Worm (Caenorhabditis elegans): ENCODE data around the gene ZC513.14.

Gene ZC513.14

DNA sequence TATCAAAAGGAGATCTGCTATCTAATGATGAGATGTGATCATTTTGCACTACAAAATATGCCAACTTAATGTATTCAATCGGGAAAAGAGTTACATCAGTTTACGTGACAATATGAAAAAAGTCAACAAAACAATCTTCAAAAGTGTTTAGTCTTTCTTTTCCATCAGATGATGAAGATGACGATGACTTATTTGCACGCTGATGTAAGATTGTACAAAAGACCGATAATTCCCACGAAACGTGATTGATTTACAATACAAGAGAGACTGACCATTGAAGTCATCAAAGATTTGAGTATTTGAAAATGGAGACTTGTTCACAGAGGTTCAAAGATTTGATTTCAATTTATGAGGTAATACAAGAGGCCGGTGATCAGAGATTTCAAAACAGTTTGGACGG, 10.6 kb downstream of the ZC513.14 start:
- TF ChIP-seq him-1 (tag; optimal IDR thresholded peaks at IDR 0.05) (no peak), W03F9.2 (tag; optimal IDR thresholded peaks at IDR 0.05) (no peak), dao-5 (tag; optimal IDR thresholded peaks at IDR 0.05) (no peak)

DNA sequence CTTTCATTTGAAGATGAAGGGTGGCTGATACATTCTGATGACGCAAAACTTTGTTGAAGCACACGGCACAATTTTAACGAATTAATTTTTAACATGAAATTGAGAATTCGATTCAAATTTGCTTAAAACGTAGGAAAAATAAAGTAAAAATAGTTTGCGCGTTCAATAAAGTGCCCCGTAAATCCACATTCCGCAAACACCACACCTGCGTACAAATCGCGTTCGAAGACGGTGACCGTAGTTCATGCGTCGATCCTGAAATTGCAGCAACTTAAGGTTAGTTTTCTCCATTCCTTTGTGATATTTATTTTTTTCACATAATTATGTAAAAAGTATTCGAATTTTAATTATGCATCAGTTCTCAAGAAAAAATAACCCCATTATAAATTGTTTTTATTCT, 11.1 kb downstream of the ZC513.14 start, which contains the start of gene F43H9.3:
TSS of gene F43H9.3 (minus strand) at position 189 of the 400 bp plus-strand sequence.
- TF ChIP-seq W03F9.2 (tag; optimal IDR thresholded peaks at IDR 0.05) (no peak), dao-5 (tag; optimal IDR thresholded peaks at IDR 0.05) (no peak), him-1 (tag; optimal IDR thresholded peaks at IDR 0.05) (no peak)

DNA sequence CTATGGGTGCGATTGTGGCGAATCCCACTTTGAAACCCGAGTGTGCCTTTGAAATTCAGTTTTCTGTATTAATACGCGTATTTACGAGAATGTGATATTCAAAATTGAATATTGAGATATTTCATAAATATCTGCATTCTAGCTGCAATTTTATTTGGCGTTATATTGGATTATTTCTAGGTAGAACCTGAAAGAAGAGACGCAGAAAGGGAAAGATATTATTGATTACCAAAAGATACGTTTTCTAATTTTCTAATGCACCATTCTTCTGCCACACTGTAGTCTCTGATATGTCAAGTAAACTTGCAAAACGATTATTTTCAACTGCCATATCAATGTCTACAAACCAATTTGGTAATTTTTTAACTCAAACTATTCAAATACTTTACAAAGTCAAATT, 13.8 kb downstream of the ZC513.14 start, which contains the start of gene ech-3:
TSS of gene ech-3 (plus strand) at position 178 of the 400 bp plus-strand sequence.
- TF ChIP-seq W03F9.2 (tag; optimal IDR thresholded peaks at IDR 0.05) = no peak
- TF ChIP-seq him-1 (tag; optimal IDR thresholded peaks at IDR 0.05) = no peak
- no peak for TF ChIP-seq dao-5 (tag; optimal IDR thresholded peaks at IDR 0.05)

DNA sequence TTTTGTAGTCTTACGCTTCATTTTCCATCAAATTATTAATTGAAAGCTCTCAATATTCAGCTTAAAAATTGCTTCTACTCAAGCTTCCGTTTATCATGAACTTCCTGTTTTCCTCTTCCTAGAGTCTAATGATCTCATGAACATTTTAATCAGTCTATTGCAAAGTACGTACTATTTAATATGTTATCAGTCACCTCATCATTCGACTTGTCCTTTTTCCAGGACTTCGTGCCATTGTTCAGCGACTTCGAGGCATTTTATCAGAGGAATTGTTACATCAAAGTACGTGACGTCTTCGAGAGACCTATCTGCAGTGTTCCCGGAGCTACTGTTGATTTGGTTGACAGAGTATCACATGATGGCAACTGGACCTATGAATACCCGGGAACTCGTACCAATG, 16.1 kb downstream of the ZC513.14 start:
- no peak for TF ChIP-seq dao-5 (tag; optimal IDR thresholded peaks at IDR 0.05)

DNA sequence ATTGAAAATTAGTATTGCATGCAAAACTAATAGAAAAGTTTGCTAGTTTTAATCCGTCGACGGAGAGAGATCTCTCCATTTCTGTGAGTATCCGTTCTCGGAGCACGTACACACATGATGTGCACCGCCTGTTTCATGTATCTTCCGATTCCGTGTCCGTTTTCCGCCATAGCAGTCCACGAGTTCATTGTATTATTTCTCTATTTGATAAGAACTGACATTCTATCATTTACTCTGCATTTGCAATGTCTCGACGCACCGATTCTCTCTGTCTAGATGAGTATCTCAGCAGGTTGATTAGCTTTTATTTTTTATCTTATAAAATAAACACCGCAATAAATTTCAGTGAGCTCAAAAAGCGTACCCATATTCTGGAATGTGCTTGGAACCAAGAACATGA, 16.9 kb downstream of the ZC513.14 start:
- TF ChIP-seq him-1 (tag; optimal IDR thresholded peaks at IDR 0.05) (no peak), dao-5 (tag; optimal IDR thresholded peaks at IDR 0.05) (no peak), W03F9.2 (tag; optimal IDR thresholded peaks at IDR 0.05) (no peak)

DNA sequence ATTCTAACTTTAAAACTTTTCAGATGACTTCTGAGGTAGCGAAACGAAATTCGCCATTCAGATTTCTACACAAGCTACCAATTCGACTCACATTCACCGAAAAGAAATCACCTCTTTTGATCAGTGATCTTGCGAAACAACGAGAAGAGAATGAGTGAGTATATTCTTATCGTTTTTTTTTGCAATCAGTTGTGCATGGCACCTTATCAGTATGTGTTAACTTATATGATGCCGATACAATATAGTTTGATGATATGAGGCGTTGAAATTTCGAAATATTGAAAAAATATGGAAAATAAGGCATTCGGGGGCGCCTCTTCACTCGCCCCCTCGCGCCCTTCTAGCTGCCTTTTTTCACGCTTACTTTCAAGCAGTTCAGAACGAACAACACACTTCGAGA, 17.9 kb downstream of the ZC513.14 start:
- TF ChIP-seq dao-5 (tag; optimal IDR thresholded peaks at IDR 0.05) = no peak
- TF ChIP-seq W03F9.2 (tag; optimal IDR thresholded peaks at IDR 0.05) = no peak
- no peak for TF ChIP-seq him-1 (tag; optimal IDR thresholded peaks at IDR 0.05)

DNA sequence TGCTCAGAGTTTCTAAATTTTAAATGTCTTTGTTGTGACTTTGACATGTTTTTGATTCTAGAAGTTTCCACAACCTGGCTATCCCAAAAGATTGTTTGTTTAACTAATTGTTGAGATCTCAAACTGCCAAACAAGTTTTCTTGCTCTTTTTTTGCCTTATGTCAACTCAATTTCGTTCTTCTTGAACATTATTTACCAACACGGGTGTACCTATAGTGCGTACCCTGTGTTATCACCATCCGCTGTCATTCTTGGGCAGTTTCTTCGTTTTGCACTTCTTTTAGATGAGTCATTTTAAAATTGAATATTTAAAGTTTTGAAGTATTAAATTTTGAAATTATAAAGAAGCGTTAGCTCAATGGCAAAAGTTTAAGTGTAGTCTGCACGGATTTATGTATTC, 18.9 kb downstream of the ZC513.14 start, which contains the start of gene sptl-2:
TSS of gene sptl-2 (plus strand) at position 280 of the 400 bp plus-strand sequence.
- no peak for TF ChIP-seq him-1 (tag; optimal IDR thresholded peaks at IDR 0.05)
- no peak for TF ChIP-seq W03F9.2 (tag; optimal IDR thresholded peaks at IDR 0.05)
- no peak for TF ChIP-seq dao-5 (tag; optimal IDR thresholded peaks at IDR 0.05)

DNA sequence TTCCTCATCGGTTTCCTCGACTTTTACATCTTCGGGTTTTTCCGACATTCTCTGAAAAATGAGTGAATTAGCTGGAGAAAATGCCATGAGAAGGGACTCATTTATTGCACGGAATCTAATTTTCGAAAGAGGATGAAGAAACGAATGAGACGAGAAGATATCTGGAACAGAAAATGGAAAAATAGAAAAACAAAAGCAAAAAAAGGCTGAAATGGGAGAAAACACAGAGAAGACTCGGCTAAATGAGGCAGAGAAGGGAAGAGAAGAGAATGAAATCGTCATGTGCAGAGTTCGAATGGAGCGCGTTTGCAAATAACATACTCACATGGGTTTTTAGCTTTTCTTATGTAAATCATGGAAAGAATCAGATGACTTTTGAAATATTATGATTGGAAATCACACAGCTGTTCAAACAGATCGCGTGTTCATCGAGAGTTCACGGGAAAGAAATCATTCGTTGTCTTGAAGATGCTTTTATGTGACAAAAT, 21.9 kb downstream of the ZC513.14 start, which contains the start of gene Y97E10AR.6:
TSS of gene Y97E10AR.6 (minus strand) at position 51 of the 488 bp plus-strand sequence.
- peak; percentile 25 for TF ChIP-seq W03F9.2 (tag; optimal IDR thresholded peaks at IDR 0.05)
- TF ChIP-seq dao-5 (tag; optimal IDR thresholded peaks at IDR 0.05) = no peak

DNA sequence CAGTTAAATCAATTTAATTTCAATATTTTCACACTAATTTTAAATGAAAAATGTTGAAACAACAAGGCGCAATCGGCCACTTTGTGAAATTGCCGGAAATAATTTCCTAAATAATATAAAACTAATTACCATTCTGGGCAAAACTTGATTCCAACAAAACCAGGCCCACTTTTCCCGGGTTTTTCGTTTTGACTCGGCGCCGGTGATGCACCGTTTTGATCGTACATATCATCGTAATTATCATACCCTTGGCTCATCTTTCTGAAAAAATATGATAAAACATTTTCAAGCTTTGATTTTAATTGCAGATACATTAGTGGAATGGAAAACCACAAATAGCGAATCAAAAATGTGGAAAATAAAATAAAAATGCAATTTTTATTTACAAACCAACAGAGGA, 23.8 kb downstream of the ZC513.14 start, which contains the start of gene rpb-9:
TSS of gene rpb-9 (minus strand) at position 314 of the 400 bp plus-strand sequence.
- TF ChIP-seq dao-5 (tag; optimal IDR thresholded peaks at IDR 0.05) (no peak), W03F9.2 (tag; optimal IDR thresholded peaks at IDR 0.05) (no peak), him-1 (tag; optimal IDR thresholded peaks at IDR 0.05) (no peak)

DNA sequence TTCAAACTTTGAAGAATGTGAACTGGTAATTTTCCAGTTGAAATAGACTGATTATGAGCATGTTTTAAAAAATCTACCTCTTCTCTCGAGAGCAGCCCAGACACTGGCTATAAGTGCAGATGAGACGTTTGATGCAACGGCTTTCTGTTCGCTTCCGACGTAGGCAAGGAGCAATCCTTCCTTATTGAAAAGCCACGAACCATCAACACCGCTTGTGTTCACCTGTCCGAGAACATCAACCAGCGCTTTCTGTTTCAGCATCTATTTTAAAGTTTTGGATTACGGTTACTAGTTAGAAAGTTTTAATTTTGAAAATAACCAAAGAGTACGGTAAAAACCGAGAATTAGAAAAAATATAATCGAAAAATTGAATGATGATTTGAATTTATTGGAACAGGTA, 25.0 kb downstream of the ZC513.14 start, which contains the start of gene lmtr-2:
TSS of gene lmtr-2 (minus strand) at position 261 of the 400 bp plus-strand sequence.
- TF ChIP-seq him-1 (tag; optimal IDR thresholded peaks at IDR 0.05) (no peak), dao-5 (tag; optimal IDR thresholded peaks at IDR 0.05) (no peak), W03F9.2 (tag; optimal IDR thresholded peaks at IDR 0.05) (no peak)

DNA sequence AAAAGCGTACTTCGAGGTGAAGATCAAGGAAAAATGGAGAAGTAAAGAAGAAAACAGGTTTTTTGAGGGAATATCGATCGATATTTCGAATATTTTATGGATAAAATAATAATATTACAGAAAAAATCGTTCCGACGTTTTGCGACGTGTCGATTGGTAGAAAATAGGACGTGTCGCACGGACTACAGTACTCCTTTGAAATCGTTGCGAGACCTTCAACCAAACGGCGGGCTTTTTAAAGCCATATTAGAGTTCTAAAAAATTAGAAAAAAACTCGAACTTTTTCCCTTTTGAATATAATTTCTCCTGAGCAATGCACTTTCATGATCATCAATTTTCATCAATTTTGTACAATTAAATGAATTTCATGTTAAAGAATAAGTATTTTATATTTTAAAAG, 25.7 kb downstream of the ZC513.14 start, which contains the start of gene Y97E10AR.4:
TSS of gene Y97E10AR.4 (minus strand) at position 131 of the 400 bp plus-strand sequence.
- TF ChIP-seq dao-5 (tag; optimal IDR thresholded peaks at IDR 0.05) (no peak), him-1 (tag; optimal IDR thresholded peaks at IDR 0.05) (no peak), W03F9.2 (tag; optimal IDR thresholded peaks at IDR 0.05) (no peak)

DNA sequence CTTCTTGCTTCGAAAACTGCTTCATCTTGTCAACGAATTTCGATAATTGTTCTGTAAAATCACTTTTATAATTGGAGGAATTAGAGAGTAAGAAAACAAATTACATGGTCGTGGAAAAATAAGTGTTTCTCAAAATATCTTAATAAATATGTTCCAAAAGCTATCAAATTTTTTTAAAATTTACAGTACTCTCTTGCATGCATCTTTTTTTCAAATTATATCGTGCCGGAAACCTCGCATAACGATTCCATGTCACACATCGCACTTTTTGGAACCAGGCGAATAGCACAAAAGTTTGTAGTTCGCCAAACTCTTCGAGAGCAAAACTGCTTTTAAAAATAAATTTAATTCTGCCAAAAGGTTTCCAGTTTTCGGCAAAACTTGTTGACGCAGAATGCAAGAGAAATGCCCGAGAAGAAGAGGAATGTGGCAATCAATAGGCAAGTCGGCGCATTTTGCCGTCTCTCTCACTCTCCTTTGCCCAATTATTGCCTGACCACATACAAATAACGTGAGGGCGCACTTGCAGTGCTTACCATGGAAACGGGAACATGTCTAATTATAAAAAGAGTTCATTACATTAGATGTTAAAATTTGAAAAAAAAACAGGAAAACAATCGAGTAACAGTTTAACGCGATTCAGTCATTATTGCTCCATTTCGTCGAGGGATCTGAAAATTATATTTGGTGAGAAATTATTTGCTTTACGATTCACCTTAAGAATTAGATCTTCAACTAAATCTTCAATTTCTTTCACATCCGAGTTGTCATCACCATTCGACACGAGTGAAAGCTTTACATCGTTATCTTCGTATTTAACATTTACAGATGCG, 28.2 kb downstream of the ZC513.14 start, which contains the start of gene Y97E10AR.3:
TSS of gene Y97E10AR.3 (minus strand) at position 51 of the 833 bp plus-strand sequence.
- TF ChIP-seq W03F9.2 (tag; optimal IDR thresholded peaks at IDR 0.05) (no peak), dao-5 (tag; optimal IDR thresholded peaks at IDR 0.05) (no peak), him-1 (tag; optimal IDR thresholded peaks at IDR 0.05) (no peak)

DNA sequence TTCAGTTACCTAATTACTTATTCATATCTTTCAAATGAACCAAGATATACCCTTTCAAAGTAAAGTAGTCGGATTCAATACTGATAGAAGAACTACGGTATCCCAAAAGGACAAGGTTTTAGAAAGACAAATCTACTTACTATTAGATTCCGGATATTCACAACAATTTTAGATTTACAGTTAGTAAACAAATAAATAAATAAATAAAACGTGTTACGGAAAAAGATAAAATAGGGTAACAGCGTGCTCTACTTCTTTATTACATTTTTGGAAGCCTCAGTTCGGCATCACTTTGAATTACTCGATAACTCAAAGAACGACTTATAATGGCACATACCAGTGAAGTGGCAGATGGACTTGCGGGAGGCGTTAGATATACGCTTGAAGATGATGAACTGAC, 30.8 kb downstream of the ZC513.14 start, which contains the start of gene Y97E10AR.8:
TSS of gene Y97E10AR.8 (plus strand) at position 301 of the 400 bp plus-strand sequence.
- TF ChIP-seq dao-5 (tag; optimal IDR thresholded peaks at IDR 0.05) (no peak), W03F9.2 (tag; optimal IDR thresholded peaks at IDR 0.05) (no peak), him-1 (tag; optimal IDR thresholded peaks at IDR 0.05) (no peak)

DNA sequence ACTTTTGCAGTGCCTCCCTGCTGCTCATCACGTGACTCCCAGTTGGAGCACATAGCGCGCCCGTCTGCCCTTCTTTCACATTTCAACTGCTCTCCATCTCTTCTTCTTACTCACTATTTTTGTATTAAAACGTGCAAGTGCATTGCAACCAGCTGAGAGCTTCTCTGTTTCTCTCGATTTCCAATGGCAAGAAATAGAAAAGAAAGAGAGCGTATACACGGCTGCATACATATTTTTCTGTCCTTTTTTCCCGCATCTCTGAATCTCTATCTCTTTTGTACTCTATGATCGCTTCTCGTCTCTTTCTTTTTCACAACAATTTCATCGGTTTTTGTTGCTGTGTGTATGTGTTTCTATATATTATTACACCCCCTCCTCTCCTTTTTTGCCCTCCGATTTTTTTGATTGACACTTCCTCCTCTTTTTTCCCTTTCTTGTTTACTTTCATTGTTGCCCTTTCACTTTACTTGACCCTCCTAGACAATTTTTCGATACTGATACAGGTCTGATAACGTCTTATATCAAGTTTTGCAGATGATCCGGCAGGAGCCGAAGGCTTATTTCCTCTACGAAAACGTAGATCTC, 34.8 kb downstream of the ZC513.14 start, which contains the start of gene Y97E10AR.1:
TSS of gene Y97E10AR.1 (plus strand) at position 535 of the 585 bp plus-strand sequence.
- no peak for TF ChIP-seq dao-5 (tag; optimal IDR thresholded peaks at IDR 0.05)
- TF ChIP-seq W03F9.2 (tag; optimal IDR thresholded peaks at IDR 0.05) = peak; percentile 74
- peak; percentile 90 for TF ChIP-seq him-1 (tag; optimal IDR thresholded peaks at IDR 0.05)
